Fruit fly (Drosophila melanogaster) whole organism, embryonic: ENCODE data around the gene Rgl.

Experiments
- Atf6 ChIP-seq: fragments of 200-800 bp; sonication (Bioruptor generic); IDR thresholded peaks from 2 replicates; pipeline ENCODE4 v1.3.6; 2022; ENCODE audit warnings: missing biosample characterization, missing genetic modification characterization
- Bdp1 ChIP-seq: fragments of 200-800 bp; sonication (Bioruptor generic); optimal IDR thresholded peaks from 3 replicates; lab custom pipeline; 2016; ENCODE audit warnings: missing biosample characterization, missing genetic modification characterization
- CG10147 ChIP-seq: fragments of 200-800 bp; sonication (Bioruptor generic); optimal IDR thresholded peaks from 2 replicates; lab custom pipeline; 2019; ENCODE audit warnings: missing biosample characterization, mild to moderate bottlenecking, missing genetic modification characterization, moderate library complexity
- CG10462 ChIP-seq: fragments of 200-800 bp; sonication (Bioruptor generic); optimal IDR thresholded peaks from 2 replicates; lab custom pipeline; 2016; ENCODE audit warnings: missing biosample characterization, missing genetic modification characterization
- CG11456 ChIP-seq: fragments of 200-800 bp; sonication (Bioruptor generic); IDR thresholded peaks from 3 replicates; pipeline ENCODE4 v1.3.6; 2022; ENCODE audit warnings: missing biosample characterization, missing genetic modification characterization
- CG11695 ChIP-seq: fragments of 200-800 bp; sonication (Bioruptor generic); IDR thresholded peaks from 3 replicates; pipeline ENCODE4 v1.3.6; 2022; ENCODE audit warnings: missing biosample characterization, missing genetic modification characterization
- CG12299 ChIP-seq: fragments of 200-800 bp; sonication (Bioruptor generic); optimal IDR thresholded peaks from 2 replicates; lab custom pipeline; 2018; ENCODE audit warnings: missing biosample characterization, mild to moderate bottlenecking, missing genetic modification characterization
- CG12659 ChIP-seq: fragments of 200-800 bp; sonication (Bioruptor generic); optimal IDR thresholded peaks from 3 replicates; lab custom pipeline; 2017; ENCODE audit warnings: mild to moderate bottlenecking, missing biosample characterization, missing genetic modification reagents, missing genetic modification characterization
- CG14014 ChIP-seq: fragments of 200-800 bp; sonication (Bioruptor generic); IDR thresholded peaks from 2 replicates; pipeline ENCODE4 v1.3.6; 2022; ENCODE audit warnings: missing biosample characterization, missing genetic modification characterization
- CG15696 ChIP-seq: fragments of 200-800 bp; sonication (Bioruptor generic); optimal IDR thresholded peaks from 2 replicates; lab custom pipeline; 2019; ENCODE audit warnings: missing biosample characterization, mild to moderate bottlenecking, missing genetic modification characterization, moderate library complexity
- CG17385 ChIP-seq: fragments of 200-800 bp; sonication (Bioruptor generic); optimal IDR thresholded peaks from 3 replicates; lab custom pipeline; 2018; ENCODE audit warnings: missing biosample characterization, mild to moderate bottlenecking, missing genetic modification characterization
- CG17829 ChIP-seq: fragments of 200-800 bp; optimal IDR thresholded peaks from 2 replicates; lab custom pipeline; 2019; ENCODE audit warnings: missing biosample characterization, mild to moderate bottlenecking, missing genetic modification characterization, moderate library complexity
- CG2116 ChIP-seq: fragments of 200-800 bp; sonication (Bioruptor generic); optimal IDR thresholded peaks from 3 replicates; lab custom pipeline; 2018; ENCODE audit warnings: missing biosample characterization, mild to moderate bottlenecking, missing genetic modification characterization
- CG2120 ChIP-seq: fragments of 200-800 bp; sonication (Bioruptor generic); optimal IDR thresholded peaks from 3 replicates; lab custom pipeline; 2016; ENCODE audit warnings: missing biosample characterization, missing genetic modification characterization
- CG2678 ChIP-seq: fragments of 200-800 bp; sonication (Bioruptor generic); optimal IDR thresholded peaks from 3 replicates; lab custom pipeline; 2019; ENCODE audit warnings: missing biosample characterization, mild to moderate bottlenecking, missing genetic modification characterization, moderate library complexity
- CG2712 ChIP-seq: fragments of 200-800 bp; optimal IDR thresholded peaks from 3 replicates; lab custom pipeline; 2019; ENCODE audit warnings: missing biosample characterization, mild to moderate bottlenecking, missing genetic modification characterization, moderate library complexity
- CG30403 ChIP-seq: fragments of 200-800 bp; sonication (Bioruptor generic); optimal IDR thresholded peaks from 3 replicates; lab custom pipeline; 2016; ENCODE audit warnings: missing biosample characterization, missing genetic modification characterization
- CG31441 ChIP-seq: fragments of 200-800 bp; sonication (Bioruptor generic); IDR thresholded peaks from 2 replicates; pipeline ENCODE4 v1.3.6; 2022; ENCODE audit warnings: missing biosample characterization, missing genetic modification characterization
- CG3281 ChIP-seq: fragments of 200-800 bp; sonication (Bioruptor generic); optimal IDR thresholded peaks from 3 replicates; lab custom pipeline; 2017; ENCODE audit warnings: missing biosample characterization, mild to moderate bottlenecking, missing genetic modification characterization
- CG3726 ChIP-seq: fragments of 200-800 bp; sonication (Bioruptor generic); IDR thresholded peaks from 3 replicates; pipeline ENCODE4, ENCODE4 v1.3.6; 2022; ENCODE audit warnings: missing biosample characterization, missing genetic modification characterization
- CG4328 ChIP-seq: fragments of 200-800 bp; sonication (Bioruptor generic); optimal IDR thresholded peaks from 3 replicates; lab custom pipeline; 2017; ENCODE audit warnings: missing biosample characterization, missing genetic modification reagents, missing genetic modification characterization
- CG4820 ChIP-seq: fragments of 200-800 bp; sonication (Bioruptor generic); optimal IDR thresholded peaks from 3 replicates; lab custom pipeline; 2016; ENCODE audit warnings: missing biosample characterization, missing genetic modification characterization
- CG6689 ChIP-seq: fragments of 200-800 bp; sonication (Bioruptor generic); IDR thresholded peaks from 2 replicates; pipeline ENCODE4 v1.3.6; 2022; ENCODE audit warnings: missing biosample characterization, missing genetic modification characterization
- CG9437 ChIP-seq: fragments of 200-800 bp; sonication (Bioruptor generic); optimal IDR thresholded peaks from 2 replicates; lab custom pipeline; 2018; ENCODE audit warnings: missing biosample characterization, mild to moderate bottlenecking, missing genetic modification characterization
- D ChIP-seq, 2 experiments: fragments of 200-800 bp in 1 of 2; fragments of >200 bp in 1 of 2; sonication (Bioruptor generic) in 1 of 2; optimal IDR thresholded peaks; 2 replicates in 1 of 2; 3 replicates in 1 of 2; lab custom pipeline; 2017; ENCODE audit warnings: mild to moderate bottlenecking in 1 of 2, missing biosample characterization in 1 of 2, missing genetic modification characterization in 1 of 2, missing genetic modification reagents in 1 of 2
- D19A ChIP-seq: fragments of 200-800 bp; optimal IDR thresholded peaks from 3 replicates; lab custom pipeline; 2019; ENCODE audit warnings: missing biosample characterization, mild to moderate bottlenecking, missing genetic modification characterization, moderate library complexity
- Dbx ChIP-seq: fragments of 200-800 bp; sonication (Bioruptor generic); IDR thresholded peaks from 3 replicates; pipeline ENCODE4 v1.3.6; 2022; ENCODE audit warnings: missing biosample characterization, missing genetic modification characterization
- Deaf1 ChIP-seq: fragments of 200-800 bp; optimal IDR thresholded peaks from 3 replicates; lab custom pipeline; 2019; ENCODE audit warnings: missing biosample characterization, mild to moderate bottlenecking, missing genetic modification characterization, moderate library complexity
- Fer3 ChIP-seq: fragments of 200-800 bp; sonication (Bioruptor generic); optimal IDR thresholded peaks from 2 replicates; lab custom pipeline; 2018; ENCODE audit warnings: missing biosample characterization, mild to moderate bottlenecking, missing genetic modification characterization, moderate library complexity
- Hr51 ChIP-seq, 2 experiments: fragments of 200-800 bp; sonication (Bioruptor generic); optimal IDR thresholded peaks; 2 replicates in 1 of 2; 3 replicates in 1 of 2; lab custom pipeline; 2016 to 2018; ENCODE audit warnings: missing biosample characterization in 2 of 2, missing genetic modification characterization in 2 of 2, mild to moderate bottlenecking in 1 of 2, moderate library complexity in 1 of 2
- Mes4 ChIP-seq: fragments of 200-800 bp; sonication (Bioruptor generic); optimal IDR thresholded peaks from 2 replicates; lab custom pipeline; 2016; ENCODE audit warnings: missing biosample characterization, missing genetic modification characterization
- Nf-YB ChIP-seq: fragments of 200-800 bp; sonication (Bioruptor generic); optimal IDR thresholded peaks from 3 replicates; lab custom pipeline; 2019; ENCODE audit warnings: missing biosample characterization, mild to moderate bottlenecking, missing genetic modification characterization, moderate library complexity
- NfI ChIP-seq: fragments of 200-800 bp; sonication (Bioruptor generic); optimal IDR thresholded peaks from 3 replicates; lab custom pipeline; 2018; ENCODE audit warnings: missing biosample characterization, mild to moderate bottlenecking, missing genetic modification characterization, moderate library complexity
- Oli ChIP-seq: fragments of 200-800 bp; sonication (Bioruptor generic); optimal IDR thresholded peaks from 2 replicates; lab custom pipeline; 2018; ENCODE audit warnings: missing biosample characterization, mild to moderate bottlenecking, missing genetic modification characterization, moderate library complexity
- Ptx1 ChIP-seq: fragments of 200-800 bp; sonication (Bioruptor generic); IDR thresholded peaks from 2 replicates; pipeline ENCODE4 v1.3.6; 2022; ENCODE audit warnings: missing biosample characterization, missing genetic modification characterization
- Side ChIP-seq: fragments of 200-800 bp; sonication (Bioruptor generic); optimal IDR thresholded peaks from 2 replicates; lab custom pipeline; 2016; ENCODE audit warnings: missing biosample characterization, missing genetic modification characterization
- Sox102F ChIP-seq: fragments of 200-800 bp; sonication (Bioruptor generic); optimal IDR thresholded peaks from 2 replicates; lab custom pipeline; 2018; ENCODE audit warnings: missing biosample characterization, mild to moderate bottlenecking, missing genetic modification characterization, moderate library complexity
- Xrp1 ChIP-seq: fragments of 200-800 bp; sonication (Bioruptor generic); IDR thresholded peaks from 2 replicates; pipeline ENCODE4 v1.3.6; 2022; ENCODE audit warnings: missing biosample characterization, missing genetic modification characterization
- bbx ChIP-seq: fragments of 200-800 bp; sonication (Bioruptor generic); IDR thresholded peaks from 2 replicates; pipeline ENCODE4 v1.3.6; 2022; ENCODE audit warnings: missing biosample characterization, missing genetic modification characterization; ENCODE audit not compliant: partially characterized antibody
- chn ChIP-seq: fragments of 200-800 bp; sonication (Bioruptor generic); optimal IDR thresholded peaks from 2 replicates; lab custom pipeline; 2016; ENCODE audit warnings: missing biosample characterization, missing genetic modification characterization
- cwo ChIP-seq: fragments of 200-800 bp; sonication (Bioruptor generic); optimal IDR thresholded peaks from 3 replicates; lab custom pipeline; 2017; ENCODE audit warnings: missing biosample characterization, missing genetic modification characterization, mild to moderate bottlenecking, moderate library complexity, missing genetic modification reagents
- dan ChIP-seq: fragments of 200-800 bp; sonication (Bioruptor generic); IDR thresholded peaks from 2 replicates; pipeline ENCODE4 v1.3.6; 2022; ENCODE audit warnings: missing biosample characterization, missing genetic modification characterization
- grau ChIP-seq: fragments of 200-800 bp; optimal IDR thresholded peaks from 3 replicates; lab custom pipeline; 2019; ENCODE audit warnings: missing biosample characterization, mild to moderate bottlenecking, missing genetic modification characterization, moderate library complexity
- gro ChIP-seq: fragments of 200-800 bp; sonication (Bioruptor generic); optimal IDR thresholded peaks from 2 replicates; lab custom pipeline; 2016; ENCODE audit warnings: missing biosample characterization, missing genetic modification characterization
- nau ChIP-seq: fragments of 200-800 bp; sonication (Bioruptor generic); optimal IDR thresholded peaks from 3 replicates; lab custom pipeline; 2017; ENCODE audit warnings: missing biosample characterization, mild to moderate bottlenecking, missing genetic modification characterization, missing genetic modification reagents
- sob ChIP-seq: fragments of 200-800 bp; sonication (Bioruptor generic); IDR thresholded peaks from 2 replicates; pipeline ENCODE4 v1.3.6; 2022; ENCODE audit warnings: missing biosample characterization, missing genetic modification characterization
- tap ChIP-seq: fragments of 200-800 bp; optimal IDR thresholded peaks from 3 replicates; lab custom pipeline; 2019; ENCODE audit warnings: missing biosample characterization, mild to moderate bottlenecking, missing genetic modification characterization, moderate library complexity
- tgo ChIP-seq: fragments of 200-800 bp; sonication (Bioruptor generic); IDR thresholded peaks from 3 replicates; pipeline ENCODE4 v1.3.6; 2022; ENCODE audit warnings: missing biosample characterization, missing genetic modification characterization
- tin ChIP-seq: fragments of 200-800 bp; sonication (Bioruptor generic); optimal IDR thresholded peaks from 3 replicates; lab custom pipeline; 2016; ENCODE audit warnings: missing biosample characterization, missing genetic modification characterization
- tio ChIP-seq: fragments of 200-800 bp; sonication (Bioruptor generic); optimal IDR thresholded peaks from 2 replicates; lab custom pipeline; 2017; ENCODE audit warnings: missing biosample characterization, missing genetic modification characterization, inconsistent platforms

The Rgl gene

DNA sequence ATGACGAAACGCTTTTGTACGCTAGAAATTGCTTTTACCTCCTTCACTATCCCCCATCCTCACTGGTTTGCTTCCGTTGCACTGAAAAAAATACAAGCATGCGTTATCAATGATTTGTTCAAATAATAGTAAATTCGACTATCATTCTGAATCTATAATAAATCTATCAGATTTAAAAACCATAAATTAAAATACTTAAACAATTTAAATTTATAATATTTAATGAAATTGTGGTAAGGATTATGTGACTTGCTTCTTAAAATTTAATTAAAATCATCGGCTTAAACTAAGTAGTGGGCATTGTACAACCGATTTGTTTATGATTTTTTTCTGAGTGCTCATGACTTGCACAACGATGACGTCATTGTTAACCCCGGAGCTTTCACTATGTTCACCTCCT is 19.6 kb downstream of the Rgl start (continued):
- TF ChIP-seq CG15696 (tag; lab: Kevin White, UChicago) (peak; percentile 5), Atf6 (peak; percentile 61), bbx (GFP tag; lab: Robert Waterston, UW) (no peak), Dbx (peak; percentile 62; the same call in 2 of the 3 replicates), CG14014 (GFP tag; lab: Robert Waterston, UW) (0 out of 2 replicates have a peak, but pooled peaks have one; percentile 38), D19A (tag; lab: Kevin White, UChicago) (peak; percentile 64), D (optimal IDR thresholded peaks at IDR 0.05; lab: Kevin White, UChicago) (no peak), D (GFP tag; optimal IDR thresholded peaks at IDR 0.05; lab: Kevin White, UChicago) (peak; percentile 23), Side (no peak), CG9437 (peak; percentile 47), Bdp1 (GFP tag; lab: Kevin White, UChicago) (no peak), CG3726 (GFP tag; lab: Robert Waterston, UW) (0 out of 3 replicates have a peak, but pooled peaks have one; percentile 14), Xrp1 (GFP tag; lab: Robert Waterston, UW) (peak; percentile 45), CG2116 (peak; percentile 6), chn (GFP tag; lab: Kevin White, UChicago) (no peak), CG30403 (GFP tag; lab: Kevin White, UChicago) (peak; percentile 35), tap (tag; lab: Kevin White, UChicago) (peak; percentile 69), CG11695 (GFP tag; lab: Robert Waterston, UW) (peak; percentile 71; the same call in 2 of the 3 replicates), CG3281 (GFP tag; lab: Kevin White, UChicago) (peak; percentile 85), CG10462 (GFP tag; lab: Kevin White, UChicago) (peak; percentile 16), cwo (GFP tag; lab: Kevin White, UChicago) (peak; percentile 79), Deaf1 (tag; lab: Kevin White, UChicago) (peak; percentile 57), tin (GFP tag; lab: Kevin White, UChicago) (peak; percentile 43), CG11456 (no peak), gro (GFP tag; lab: Kevin White, UChicago) (no peak), CG4328 (GFP tag; lab: Kevin White, UChicago) (peak; percentile 52), CG2678 (peak; percentile 88), CG4820 (GFP tag; lab: Kevin White, UChicago) (peak; percentile 29), Ptx1 (GFP tag; lab: Robert Waterston, UW) (peak; percentile 38), CG10147 (GFP tag; lab: Kevin White, UChicago) (peak; percentile 84), sob (peak; percentile 57), CG17385 (GFP tag; lab: Kevin White, UChicago) (peak; percentile 58), Mes4 (GFP tag; lab: Kevin White, UChicago) (no peak), Nf-YB (GFP tag; lab: Kevin White, UChicago) (peak; percentile 33), grau (peak; percentile 85), CG12659 (GFP tag; lab: Kevin White, UChicago) (peak; percentile 64), CG12299 (tag; lab: Kevin White, UChicago) (peak; percentile 4), Sox102F (GFP tag; lab: Kevin White, UChicago) (peak; percentile 78), CG2712 (peak; percentile 69), nau (peak; percentile 56), CG31441 (GFP tag; lab: Robert Waterston, UW) (peak; percentile 78), Fer3 (tag; lab: Kevin White, UChicago) (peak; percentile 68), tgo (GFP tag; lab: Robert Waterston, UW) (peak; percentile 39; the same call in 2 of the 3 replicates), Hr51 (GFP tag; optimal IDR thresholded peaks at IDR 0.05; lab: Kevin White, UChicago) (peak in 1 of 2 experiments; percentile 88), CG6689 (GFP tag; lab: Robert Waterston, UW) (peak; percentile 57), CG17829 (tag; lab: Kevin White, UChicago) (peak; percentile 65), CG2120 (peak; percentile 55), NfI (GFP tag; lab: Kevin White, UChicago) (peak; percentile 54), Oli (tag; lab: Kevin White, UChicago) (peak; percentile 73), tio (GFP tag; lab: Kevin White, UChicago) (peak; percentile 47), dan (no peak)
